Worm (Caenorhabditis elegans): ENCODE measurements around the gene ccg-1.

The ccg-1 gene

DNA sequence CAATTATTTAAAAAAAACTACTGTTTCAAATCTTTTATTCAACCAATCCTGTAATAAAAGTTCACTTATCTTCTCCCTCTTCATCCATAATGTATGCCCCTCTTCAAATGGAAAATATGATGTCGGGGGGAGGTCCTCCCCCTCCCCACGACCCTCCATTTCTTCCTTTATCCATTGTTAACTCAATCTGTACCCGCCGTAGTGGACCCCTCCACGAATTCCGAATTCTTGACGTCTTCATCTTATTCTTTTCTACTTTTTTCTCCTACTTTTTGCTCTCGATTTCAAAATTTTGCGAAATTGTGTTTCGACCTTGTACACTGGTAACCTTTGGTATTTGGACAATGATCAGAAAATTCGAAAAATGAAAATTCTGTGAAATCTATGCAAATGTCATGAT, 39.7 kb downstream of the ccg-1 start, which contains the start of gene lgc-52:
TSS of gene lgc-52 (plus strand) at position 268 of the 400 bp plus-strand sequence.
- TF ChIP-seq fkh-10 (GFP tag; optimal IDR thresholded peaks at IDR 0.05): peak; percentile 17
- TF ChIP-seq lir-3 (tag; optimal IDR thresholded peaks at IDR 0.05): no peak

DNA sequence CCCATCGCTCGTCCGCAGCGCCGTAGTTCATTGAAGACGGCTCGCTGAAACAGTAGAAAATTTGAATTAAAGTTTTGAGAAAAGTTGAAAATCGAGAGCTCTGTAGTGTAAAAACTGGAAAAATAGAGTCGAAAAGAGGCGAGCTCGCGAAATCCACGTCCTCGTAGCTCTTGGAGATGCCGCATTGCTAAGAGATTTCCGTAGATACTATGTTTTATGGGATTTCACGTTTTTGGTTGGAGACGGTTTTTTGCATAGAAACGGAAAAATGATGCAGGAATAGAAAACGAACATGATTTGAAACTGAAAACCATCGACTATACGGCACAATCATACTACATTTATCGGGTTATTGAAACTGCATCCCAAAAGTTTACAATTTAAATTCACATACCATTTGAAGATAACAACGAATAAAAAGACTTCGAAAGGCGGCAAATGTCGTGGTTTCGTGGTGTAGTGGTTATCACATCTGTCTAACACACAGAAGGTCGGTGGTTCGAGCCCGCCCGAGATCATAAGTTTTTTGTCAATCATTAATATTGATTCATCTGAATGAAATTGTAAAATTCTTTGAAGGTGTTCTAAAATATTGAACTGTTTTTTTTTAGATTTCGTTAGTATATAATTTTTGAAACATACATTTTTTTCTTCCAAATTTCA, 40.5 kb downstream of the ccg-1 start, which contains the start of gene pkd-2:
TSS of gene pkd-2 (minus strand) at position 51 of the 663 bp plus-strand sequence.
- TF ChIP-seq daf-16 (GFP tag; optimal IDR thresholded peaks at IDR 0.05) (peak in 1 of 2 experiments; percentile 24), daf-16 (tag; optimal IDR thresholded peaks at IDR 0.05) (no peak), mdt-29 (GFP tag; IDR thresholded peaks at IDR 0.05) (peak; percentile 51; the same call in 1 of the 2 replicates), ceh-28 (tag; optimal IDR thresholded peaks at IDR 0.05) (no peak), hlh-11 (tag; optimal IDR thresholded peaks at IDR 0.05) (no peak), rbr-2 (tag; optimal IDR thresholded peaks at IDR 0.05) (no peak), lin-38 (GFP tag; IDR thresholded peaks at IDR 0.05) (peak; percentile 43; the same call in 1 of the 2 replicates), T20F7.1 (GFP tag; optimal IDR thresholded peaks at IDR 0.05) (peak; percentile 49), lin-1 (GFP tag; IDR thresholded peaks at IDR 0.05) (no peak), tra-1 (GFP tag; IDR thresholded peaks at IDR 0.05) (no peak), F37D6.2 (tag; optimal IDR thresholded peaks at IDR 0.05) (no peak), F26F4.8 (GFP tag; conservative IDR thresholded peaks at IDR 0.05) (no peak), aha-1 (tag) (peak; percentile 86), snpc-1.2 (GFP tag; IDR thresholded peaks at IDR 0.05) (peak; percentile 99)

ce11 chrIV:15234272-15234671, 41.3 kb downstream of the ccg-1 start:
- TF ChIP-seq lin-38 (GFP tag; IDR thresholded peaks at IDR 0.05): peak; percentile 53
- peak; percentile 58 for TF ChIP-seq F49E8.2 (tag; optimal IDR thresholded peaks at IDR 0.05; ENCODE audit: borderline replicate concordance)
- TF ChIP-seq dve-1 (tag; optimal IDR thresholded peaks at IDR 0.05; ENCODE audit: insufficient read depth): no peak
- TF ChIP-seq snpc-4 (tag; optimal IDR thresholded peaks at IDR 0.05): peak; percentile 71
- TF ChIP-seq mdt-29 (GFP tag; IDR thresholded peaks at IDR 0.05): peak; percentile 83
- peak; percentile 100 for TF ChIP-seq snpc-1.2 (GFP tag; IDR thresholded peaks at IDR 0.05)
- TF ChIP-seq nhr-77 (tag; optimal IDR thresholded peaks at IDR 0.05): no peak
- no peak for TF ChIP-seq aly-2 (tag; optimal IDR thresholded peaks at IDR 0.05)

- TF ChIP-seq snpc-1.2 (GFP tag; IDR thresholded peaks at IDR 0.05) (peak; percentile 53), F10B5.3 (tag; optimal IDR thresholded peaks at IDR 0.05) (no peak)
These were observed 55.4 kb downstream of the ccg-1 start, which contains the start of gene Y40H7A.11 for ce11 chrIV:15220253-15220652. Gene Y40H7A.11 (minus strand): TSS chrIV:15220353.

All from whole organism, L4 larva.